Worm (Caenorhabditis elegans): ENCODE results near the gene C01G6.2.
A peak's percentile ranks its signal among the peaks of the same experiment; 100 is the strongest.

DNA sequence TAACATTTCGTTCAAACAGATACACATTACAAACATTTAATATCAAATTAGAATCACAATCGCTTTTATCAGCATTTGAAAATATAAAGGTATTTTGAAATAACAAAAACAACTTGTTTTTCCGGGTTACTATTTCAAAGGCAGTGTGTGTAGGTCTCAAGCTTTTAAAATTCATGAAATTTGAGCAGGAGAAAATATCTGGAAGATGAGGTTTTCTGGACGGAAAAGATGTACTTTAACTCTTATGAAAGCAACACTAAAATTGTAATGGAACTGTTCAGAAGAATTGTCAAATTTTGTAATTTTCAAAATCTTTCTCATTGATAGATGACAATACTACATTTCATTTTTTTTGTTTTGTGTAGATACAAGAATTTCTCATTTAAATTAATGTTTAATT is 8.3 kb upstream of the C01G6.2 start:
- TF ChIP-seq hlh-13 (GFP tag; optimal IDR thresholded peaks at IDR 0.05) (no peak), ceh-14 (tag; optimal IDR thresholded peaks at IDR 0.05) (no peak), nhr-11 (tag; optimal IDR thresholded peaks at IDR 0.05) (no peak), ama-1 (optimal IDR thresholded peaks at IDR 0.05) (peak; percentile 68), fkh-10 (GFP tag; optimal IDR thresholded peaks at IDR 0.05) (no peak), C38D4.7 (GFP tag; optimal IDR thresholded peaks at IDR 0.05) (no peak), ceh-30 (tag; optimal IDR thresholded peaks at IDR 0.05) (no peak), lim-6 (tag; optimal IDR thresholded peaks at IDR 0.05) (no peak), ztf-16 (tag; optimal IDR thresholded peaks at IDR 0.05) (no peak)
